Worm (Caenorhabditis elegans) whole organism, L3 larva: ENCODE results near the gene C36C9.5.

Experiments used
- fkh-10 ChIP-seq: sonication (generic microtip); optimal IDR thresholded peaks from 2 replicates; lab custom pipeline; 2017; ENCODE audit warnings: missing biosample characterization, missing genetic modification reagents, missing genetic modification characterization
- nhr-11 ChIP-seq: fragments of 150-350 bp; optimal IDR thresholded peaks from 2 replicates; lab custom pipeline; 2014; ENCODE audit warnings: missing biosample characterization, missing genetic modification characterization
- nhr-28 ChIP-seq: fragments of 150-350 bp; optimal IDR thresholded peaks from 2 replicates; lab custom pipeline; 2014; ENCODE audit warnings: missing biosample characterization, missing genetic modification characterization
- pha-4 ChIP-seq: fragments of 150-350 bp; optimal IDR thresholded peaks from 2 replicates; lab custom pipeline; 2014; ENCODE audit warnings: missing biosample characterization, missing genetic modification reagents, missing genetic modification characterization
- snpc-4 ChIP-seq: fragments of 150-350 bp; optimal IDR thresholded peaks from 2 replicates; lab custom pipeline; 2014; ENCODE audit warnings: missing biosample characterization, missing genetic modification characterization

DNA sequence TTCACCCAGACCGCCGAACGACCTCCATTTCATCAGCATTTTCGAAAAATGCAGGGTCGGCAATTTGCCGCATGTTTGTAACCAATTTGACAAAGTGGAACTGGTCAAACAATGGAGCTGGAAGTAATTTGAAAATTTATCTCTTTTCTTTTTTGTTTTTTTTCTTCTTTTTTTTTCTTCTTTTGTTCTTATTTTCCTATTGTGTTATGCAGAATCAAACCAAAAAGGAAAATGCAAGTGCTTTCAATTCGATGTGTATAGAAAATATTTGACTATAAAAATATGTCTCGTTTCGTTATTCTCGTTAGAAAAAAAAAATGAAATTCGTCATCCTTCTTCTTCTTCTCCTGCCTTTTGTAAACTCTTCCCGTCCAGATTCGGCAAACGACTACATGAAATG is 33.9 kb upstream of the C36C9.5 start, which contains the start of gene F07G6.10:
- TF ChIP-seq snpc-4 (tag; lab: Kevin White, UChicago), result no peak
- no peak for TF ChIP-seq nhr-11 (tag; lab: Kevin White, UChicago)
- TF ChIP-seq nhr-28 (tag; lab: Kevin White, UChicago), result no peak
- no peak for TF ChIP-seq pha-4 (tag; lab: Kevin White, UChicago)
- TF ChIP-seq fkh-10 (GFP tag; lab: Kevin White, UChicago), result no peak
